Worm (Caenorhabditis elegans) whole organism, L2 larva: ENCODE data around the gene F19F10.1.

Experiments
- C34F6.9 ChIP-seq: fragments of 150-350 bp; optimal IDR thresholded peaks from 2 replicates; lab custom pipeline; 2014; ENCODE audit warnings: missing biosample characterization, missing genetic modification characterization
- R02D3.7 ChIP-seq: fragments of 150-350 bp; optimal IDR thresholded peaks from 2 replicates; lab custom pipeline; 2014; ENCODE audit warnings: missing biosample characterization, missing genetic modification characterization
- alr-1 ChIP-seq: fragments of 150-350 bp; optimal IDR thresholded peaks from 2 replicates; lab custom pipeline; 2014; ENCODE audit warnings: missing biosample characterization, missing genetic modification characterization
- aly-2 ChIP-seq: fragments of 150-350 bp; optimal IDR thresholded peaks from 2 replicates; lab custom pipeline; 2014; ENCODE audit warnings: missing biosample characterization, missing genetic modification characterization
- blmp-1 ChIP-seq: sonication (generic microtip); optimal IDR thresholded peaks from 2 replicates; lab custom pipeline; 2017; ENCODE audit warnings: missing genetic modification characterization, mild to moderate bottlenecking, missing compliant biosample characterization, antibody characterized with exemption, moderate library complexity; ENCODE audit not compliant: insufficient read depth
- ceh-82 ChIP-seq: fragments of 150-350 bp; optimal IDR thresholded peaks from 2 replicates; lab custom pipeline; 2014; ENCODE audit warnings: missing biosample characterization, missing genetic modification characterization
- egl-27 ChIP-seq: sonication (generic microtip); optimal IDR thresholded peaks from 3 replicates; lab custom pipeline; 2017; ENCODE audit warnings: missing biosample characterization, missing genetic modification reagents, missing genetic modification characterization
- gmeb-1 ChIP-seq: fragments of 150-350 bp; optimal IDR thresholded peaks from 2 replicates; lab custom pipeline; 2014; ENCODE audit warnings: missing biosample characterization, missing genetic modification characterization
- lin-11 ChIP-seq: fragments of 150-350 bp; sonication (generic microtip); optimal IDR thresholded peaks from 2 replicates; lab custom pipeline; 2014; ENCODE audit warnings: missing biosample characterization, missing genetic modification characterization, inconsistent platforms, mixed read lengths
- mab-5 ChIP-seq: fragments of 150-350 bp; optimal IDR thresholded peaks from 2 replicates; lab custom pipeline; 2014; ENCODE audit warnings: missing biosample characterization, missing genetic modification characterization
- nhr-10 ChIP-seq: sonication (generic microtip); optimal IDR thresholded peaks from 2 replicates; lab custom pipeline; 2017; ENCODE audit warnings: missing biosample characterization, missing genetic modification characterization
- nhr-12 ChIP-seq: fragments of 150-350 bp; optimal IDR thresholded peaks from 2 replicates; lab custom pipeline; 2014; ENCODE audit warnings: missing biosample characterization, missing genetic modification characterization
- nhr-6 ChIP-seq: fragments of 150-350 bp; optimal IDR thresholded peaks from 2 replicates; lab custom pipeline; 2014; ENCODE audit warnings: missing biosample characterization, missing genetic modification characterization
- sma-9 ChIP-seq, 2 experiments: fragments of 150-350 bp in 1 of 2; sonication (generic microtip) in 1 of 2; optimal IDR thresholded peaks; 2 replicates each; lab custom pipeline; 2014 to 2016; ENCODE audit warnings: missing genetic modification characterization in 2 of 2, mild to moderate bottlenecking in 1 of 2, missing biosample characterization in 1 of 2, missing compliant biosample characterization in 1 of 2, missing genetic modification reagents in 1 of 2, moderate library complexity in 1 of 2
- snpc-4 ChIP-seq: fragments of 150-350 bp; optimal IDR thresholded peaks from 2 replicates; lab custom pipeline; 2014; ENCODE audit warnings: missing biosample characterization, missing genetic modification characterization
- unc-62 ChIP-seq: fragments of 150-350 bp; optimal IDR thresholded peaks from 2 replicates; lab custom pipeline; 2014; ENCODE audit warnings: missing biosample characterization, missing genetic modification reagents, missing genetic modification characterization
- zag-1 ChIP-seq: fragments of 150-350 bp; optimal IDR thresholded peaks from 2 replicates; lab custom pipeline; 2014; ENCODE audit warnings: missing biosample characterization, missing genetic modification characterization
- ztf-11 ChIP-seq: sonication (generic microtip); optimal IDR thresholded peaks from 2 replicates; lab custom pipeline; 2017; ENCODE audit warnings: missing biosample characterization, missing genetic modification characterization

Gene F19F10.1

DNA sequence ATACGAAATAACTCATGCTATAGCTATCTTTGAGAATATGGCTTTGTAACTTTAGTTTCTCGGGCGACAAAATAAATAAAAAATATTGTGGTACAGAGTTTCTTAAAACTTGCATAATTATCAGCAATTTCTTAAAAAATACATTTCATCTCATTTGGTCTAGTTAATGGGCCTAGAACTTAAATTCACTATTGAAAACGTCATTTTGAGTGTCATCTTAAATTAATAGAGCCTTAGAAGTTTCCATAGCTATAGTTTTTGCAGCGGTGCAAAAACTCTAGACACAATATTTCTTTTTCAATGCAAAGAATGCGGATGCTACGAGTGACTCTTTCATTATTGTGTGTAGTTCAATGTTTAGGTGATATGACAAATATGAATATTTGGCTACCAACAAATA lies 49.0 kb downstream of the F19F10.1 start, which contains the start of gene clec-215:
Gene clec-215, plus strand, starts transcription at position 301 of the 400 bp plus-strand sequence.
- TF ChIP-seq lin-11 (no peak), gmeb-1 (no peak), nhr-6 (tag; lab: Kevin White, UChicago) (no peak), R02D3.7 (tag; lab: Kevin White, UChicago) (no peak), blmp-1 (no peak), nhr-12 (tag; lab: Kevin White, UChicago) (no peak), nhr-10 (tag; lab: Kevin White, UChicago) (no peak), aly-2 (tag; lab: Kevin White, UChicago) (no peak), zag-1 (tag; lab: Kevin White, UChicago) (no peak), egl-27 (tag; lab: Kevin White, UChicago) (no peak), C34F6.9 (tag; lab: Kevin White, UChicago) (no peak), sma-9 (GFP tag; optimal IDR thresholded peaks at IDR 0.05; lab: Kevin White, UChicago) (no peak), sma-9 (tag; optimal IDR thresholded peaks at IDR 0.05; lab: Kevin White, UChicago) (no peak), alr-1 (tag; lab: Kevin White, UChicago) (no peak), unc-62 (no peak), snpc-4 (tag; lab: Kevin White, UChicago) (no peak), ztf-11 (tag; lab: Kevin White, UChicago) (no peak), mab-5 (tag; lab: Kevin White, UChicago) (no peak), ceh-82 (tag; lab: Kevin White, UChicago) (no peak)
